Fruit fly (Drosophila melanogaster): ENCODE data around the gene klar.

DNA sequence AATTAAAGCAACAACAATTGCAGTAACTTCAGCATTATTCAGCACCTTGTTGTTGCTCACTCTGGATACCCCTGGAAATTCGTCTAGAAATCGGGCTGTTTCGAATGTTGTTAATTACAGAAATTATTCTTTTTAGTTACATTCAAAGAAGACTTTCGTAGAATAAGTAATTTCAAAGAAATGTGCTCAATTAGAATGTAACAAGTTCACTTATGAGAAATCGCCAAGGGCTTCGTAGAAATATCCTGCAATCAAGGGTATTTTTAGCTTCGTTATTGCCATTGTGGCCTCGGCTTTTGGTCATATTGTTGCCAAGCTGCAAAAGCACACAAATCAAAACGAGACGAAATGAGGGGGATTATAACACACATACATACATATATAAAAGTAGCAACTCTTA is 23.5 kb upstream of the klar start:
- peak; percentile 4 for TF ChIP-seq CG8159 (tag; optimal IDR thresholded peaks at IDR 0.05)
- TF ChIP-seq EcR (GFP tag; optimal IDR thresholded peaks at IDR 0.05) = no peak

All from whole organism, pupa.